Fruit fly (Drosophila melanogaster) whole organism, embryonic: Measurements from ENCODE around the gene GILT3.

Experiments
- Abd-B ChIP-seq: fragments of 200-800 bp; sonication (Bioruptor generic); optimal IDR thresholded peaks from 2 replicates; lab custom pipeline; 2018; ENCODE audit warnings: missing biosample characterization, mild to moderate bottlenecking, missing genetic modification characterization, moderate library complexity
- Atf3 ChIP-seq: fragments of 200-800 bp; sonication (Bioruptor generic); optimal IDR thresholded peaks from 3 replicates; lab custom pipeline; 2016; ENCODE audit warnings: missing biosample characterization, missing genetic modification characterization
- CG11723 ChIP-seq: fragments of 200-800 bp; sonication (Bioruptor generic); optimal IDR thresholded peaks from 2 replicates; lab custom pipeline; 2017; ENCODE audit warnings: missing biosample characterization, mild to moderate bottlenecking, missing genetic modification characterization
- CG12942 ChIP-seq: fragments of 200-800 bp; sonication (Bioruptor generic); optimal IDR thresholded peaks from 3 replicates; lab custom pipeline; 2016; ENCODE audit warnings: missing biosample characterization, missing genetic modification characterization
- CG13287 ChIP-seq: fragments of 200-800 bp; sonication (Bioruptor generic); IDR thresholded peaks from 2 replicates; pipeline ENCODE4 v1.3.6; 2022; ENCODE audit warnings: missing biosample characterization, missing genetic modification characterization; ENCODE audit not compliant: partially characterized antibody
- CG15696 ChIP-seq: fragments of 200-800 bp; sonication (Bioruptor generic); optimal IDR thresholded peaks from 2 replicates; lab custom pipeline; 2019; ENCODE audit warnings: missing biosample characterization, mild to moderate bottlenecking, missing genetic modification characterization, moderate library complexity
- CG31388 ChIP-seq: fragments of 200-800 bp; sonication (Bioruptor generic); optimal IDR thresholded peaks from 2 replicates; lab custom pipeline; 2016; ENCODE audit warnings: missing biosample characterization, missing genetic modification characterization
- CG3726 ChIP-seq: fragments of 200-800 bp; sonication (Bioruptor generic); IDR thresholded peaks from 3 replicates; pipeline ENCODE4, ENCODE4 v1.3.6; 2022; ENCODE audit warnings: missing biosample characterization, missing genetic modification characterization
- CG4328 ChIP-seq: fragments of 200-800 bp; sonication (Bioruptor generic); optimal IDR thresholded peaks from 3 replicates; lab custom pipeline; 2017; ENCODE audit warnings: missing biosample characterization, missing genetic modification reagents, missing genetic modification characterization
- CG5245 ChIP-seq: fragments of 200-800 bp; sonication (Bioruptor generic); optimal IDR thresholded peaks from 3 replicates; lab custom pipeline; 2016; ENCODE audit warnings: missing biosample characterization, missing genetic modification characterization
- CG8765 ChIP-seq: fragments of 200-800 bp; sonication (Bioruptor generic); IDR thresholded peaks from 2 replicates; pipeline ENCODE4 v1.3.6; 2022; ENCODE audit warnings: missing biosample characterization, missing genetic modification characterization
- CkIIα-i1 ChIP-seq: fragments of 200-800 bp; sonication (Bioruptor generic); IDR thresholded peaks from 2 replicates; pipeline ENCODE4 v1.3.6; 2022; ENCODE audit warnings: missing biosample characterization, missing genetic modification characterization
- Dfd ChIP-seq, 2 experiments: fragments of >200 bp; optimal IDR thresholded peaks; 2 replicates each; lab custom pipeline; 2017; ENCODE audit warnings: missing biosample characterization in 2 of 2, missing genetic modification characterization in 2 of 2
- Eip74EF ChIP-seq, 2 experiments: fragments of 200-800 bp in 1 of 2; fragments of >200 bp in 1 of 2; sonication (Bioruptor generic) in 1 of 2; optimal IDR thresholded peaks; 2 replicates each; lab custom pipeline; 2017 to 2019; ENCODE audit warnings: missing biosample characterization in 2 of 2, missing genetic modification characterization in 2 of 2, mild to moderate bottlenecking in 1 of 2, moderate library complexity in 1 of 2
- HLH3B ChIP-seq: fragments of 200-800 bp; sonication (Bioruptor generic); IDR thresholded peaks from 2 replicates; pipeline ENCODE4 v1.3.6; 2022; ENCODE audit warnings: missing biosample characterization, missing genetic modification characterization
- HLH4C ChIP-seq: fragments of 200-800 bp; sonication (Bioruptor generic); IDR thresholded peaks from 3 replicates; pipeline ENCODE4 v1.3.6; 2022; ENCODE audit warnings: missing biosample characterization, missing genetic modification characterization; ENCODE audit not compliant: partially characterized antibody
- Hey ChIP-seq: fragments of 200-800 bp; sonication (Bioruptor generic); optimal IDR thresholded peaks from 3 replicates; lab custom pipeline; 2018; ENCODE audit warnings: missing biosample characterization, mild to moderate bottlenecking, missing genetic modification characterization
- Hr78 ChIP-seq, 2 experiments: fragments of 200-800 bp in 1 of 2; fragments of >200 bp in 1 of 2; sonication (Bioruptor generic) in 1 of 2; optimal IDR thresholded peaks; 2 replicates each; lab custom pipeline; 2017 to 2019; ENCODE audit warnings: missing biosample characterization in 2 of 2, missing genetic modification characterization in 2 of 2, mild to moderate bottlenecking in 1 of 2, moderate library complexity in 1 of 2
- Opbp ChIP-seq: fragments of 200-800 bp; sonication (Bioruptor generic); IDR thresholded peaks from 3 replicates; pipeline ENCODE4 v1.3.6; 2022; ENCODE audit warnings: missing biosample characterization, missing genetic modification characterization; ENCODE audit not compliant: partially characterized antibody
- PHDP ChIP-seq: fragments of 200-800 bp; sonication (Bioruptor generic); optimal IDR thresholded peaks from 3 replicates; lab custom pipeline; 2018; ENCODE audit warnings: missing biosample characterization, mild to moderate bottlenecking, missing genetic modification characterization, moderate library complexity
- Poxn ChIP-seq: fragments of 200-800 bp; sonication (Bioruptor generic); IDR thresholded peaks from 2 replicates; pipeline ENCODE4 v1.3.6; 2022; ENCODE audit warnings: missing biosample characterization, missing genetic modification characterization
- Ptx1 ChIP-seq: fragments of 200-800 bp; sonication (Bioruptor generic); IDR thresholded peaks from 2 replicates; pipeline ENCODE4 v1.3.6; 2022; ENCODE audit warnings: missing biosample characterization, missing genetic modification characterization
- Rfx ChIP-seq: fragments of 200-800 bp; sonication (Bioruptor generic); IDR thresholded peaks from 2 replicates; pipeline ENCODE4 v1.3.6; 2022; ENCODE audit warnings: missing biosample characterization, missing genetic modification characterization
- bsh ChIP-seq, 2 experiments: fragments of 200-800 bp; sonication (Bioruptor generic); optimal IDR thresholded peaks; 2 replicates each; lab custom pipeline; 2017 to 2018; ENCODE audit warnings: mild to moderate bottlenecking in 2 of 2, missing biosample characterization in 2 of 2, missing genetic modification characterization in 2 of 2, moderate library complexity in 1 of 2
- cwo ChIP-seq: fragments of 200-800 bp; sonication (Bioruptor generic); optimal IDR thresholded peaks from 3 replicates; lab custom pipeline; 2017; ENCODE audit warnings: missing biosample characterization, missing genetic modification characterization, mild to moderate bottlenecking, moderate library complexity, missing genetic modification reagents
- ewg ChIP-seq: fragments of 200-800 bp; sonication (Bioruptor generic); optimal IDR thresholded peaks from 3 replicates; lab custom pipeline; 2017; ENCODE audit warnings: mild to moderate bottlenecking, missing biosample characterization, missing genetic modification reagents, missing genetic modification characterization
- exex ChIP-seq: fragments of 200-800 bp; sonication (Bioruptor generic); optimal IDR thresholded peaks from 4 replicates; lab custom pipeline; 2018; ENCODE audit warnings: missing biosample characterization, mild to moderate bottlenecking, missing genetic modification characterization, moderate library complexity
- fru ChIP-seq: fragments of >200 bp; optimal IDR thresholded peaks from 2 replicates; lab custom pipeline; 2017
- gce ChIP-seq: fragments of 200-800 bp; sonication (Bioruptor generic); IDR thresholded peaks from 3 replicates; pipeline ENCODE4 v1.3.6; 2022; ENCODE audit warnings: missing biosample characterization, missing genetic modification characterization
- hb ChIP-seq: fragments of 200-800 bp; sonication (Bioruptor generic); IDR thresholded peaks from 3 replicates; pipeline ENCODE4 v1.3.6; 2022; ENCODE audit warnings: missing biosample characterization, missing genetic modification characterization; ENCODE audit not compliant: partially characterized antibody
- insv ChIP-seq, 2 experiments: fragments of 200-800 bp; sonication (Bioruptor generic); optimal IDR thresholded peaks; 3 replicates each; lab custom pipeline; 2016 to 2018; ENCODE audit warnings: missing biosample characterization in 2 of 2, missing genetic modification characterization in 2 of 2
- jigr1 ChIP-seq: fragments of 200-800 bp; sonication (Bioruptor generic); IDR thresholded peaks from 3 replicates; pipeline ENCODE4 v1.3.6; 2022; ENCODE audit warnings: missing biosample characterization, missing genetic modification characterization
- kay ChIP-seq: fragments of 200-800 bp; sonication (Bioruptor generic); optimal IDR thresholded peaks from 2 replicates; lab custom pipeline; 2016; ENCODE audit warnings: missing biosample characterization, missing genetic modification characterization
- lab ChIP-seq: fragments of 200-800 bp; sonication (Bioruptor generic); optimal IDR thresholded peaks from 3 replicates; lab custom pipeline; 2017; ENCODE audit warnings: missing biosample characterization, missing genetic modification characterization, mild to moderate bottlenecking, moderate library complexity, missing genetic modification reagents
- lmd ChIP-seq: fragments of 200-800 bp; sonication (Bioruptor generic); IDR thresholded peaks from 2 replicates; pipeline ENCODE4 v1.3.6; 2022; ENCODE audit warnings: missing biosample characterization, missing genetic modification characterization
- nom ChIP-seq: fragments of 200-800 bp; sonication (Bioruptor generic); optimal IDR thresholded peaks from 2 replicates; lab custom pipeline; 2017; ENCODE audit warnings: missing biosample characterization, missing genetic modification characterization, mild to moderate bottlenecking, moderate library complexity, missing genetic modification reagents
- pan ChIP-seq, 4 experiments: fragments of >200 bp in 3 of 4; fragments of 200-800 bp in 1 of 4; sonication (Bioruptor generic) in 1 of 4; optimal IDR thresholded peaks in 3 of 4; IDR thresholded peaks in 1 of 4; 2 replicates each; pipeline versions ENCODE4 v1.3.6 to Lab custom; 2017 to 2022; ENCODE audit warnings: missing biosample characterization in 2 of 4, missing genetic modification characterization in 2 of 4, mixed read lengths in 1 of 4
- pho ChIP-seq: fragments of 200-800 bp; sonication (Bioruptor generic); optimal IDR thresholded peaks from 2 replicates; lab custom pipeline; 2016; ENCODE audit warnings: missing biosample characterization, missing genetic modification characterization
- repo ChIP-seq: fragments of 200-800 bp; sonication (Bioruptor generic); optimal IDR thresholded peaks from 2 replicates; lab custom pipeline; 2016; ENCODE audit warnings: missing biosample characterization, missing genetic modification characterization
- sc ChIP-seq, 3 experiments: fragments of >200 bp in 2 of 3; fragments of 200-800 bp in 1 of 3; sonication (Bioruptor generic) in 1 of 3; optimal IDR thresholded peaks; 2 replicates in 2 of 3; 3 replicates in 1 of 3; lab custom pipeline; 2017; ENCODE audit warnings: mild to moderate bottlenecking in 1 of 3, missing biosample characterization in 1 of 3, missing genetic modification characterization in 1 of 3, missing genetic modification reagents in 1 of 3
- schlank ChIP-seq: fragments of 200-800 bp; sonication (Bioruptor generic); optimal IDR thresholded peaks from 2 replicates; lab custom pipeline; 2018; ENCODE audit warnings: missing biosample characterization, mild to moderate bottlenecking, missing genetic modification characterization
- sens ChIP-seq: fragments of 200-800 bp; sonication (Bioruptor generic); peaks from one replicate; lab custom pipeline; 2016; ENCODE audit warnings: missing biosample characterization, missing genetic modification characterization
- so ChIP-seq: fragments of 200-800 bp; sonication (Bioruptor generic); IDR thresholded peaks from 3 replicates; pipeline ENCODE4 v1.3.6; 2022; ENCODE audit warnings: missing biosample characterization, missing genetic modification characterization
- sr ChIP-seq: fragments of 200-800 bp; sonication (Bioruptor generic); IDR thresholded peaks from 3 replicates; pipeline ENCODE4 v1.3.6; 2022; ENCODE audit warnings: missing biosample characterization, missing genetic modification characterization
- ssp ChIP-seq: fragments of 200-800 bp; sonication (Bioruptor generic); IDR thresholded peaks from 2 replicates; pipeline ENCODE4 v1.3.6; 2022; ENCODE audit warnings: missing biosample characterization, missing genetic modification characterization
- sug ChIP-seq: fragments of 200-800 bp; optimal IDR thresholded peaks from 2 replicates; lab custom pipeline; 2019; ENCODE audit warnings: missing biosample characterization, mild to moderate bottlenecking, missing genetic modification characterization, moderate library complexity
- tgo ChIP-seq: fragments of 200-800 bp; sonication (Bioruptor generic); IDR thresholded peaks from 3 replicates; pipeline ENCODE4 v1.3.6; 2022; ENCODE audit warnings: missing biosample characterization, missing genetic modification characterization
- twi ChIP-seq: fragments of 200-800 bp; optimal IDR thresholded peaks from 2 replicates; lab custom pipeline; 2019; ENCODE audit warnings: missing biosample characterization, mild to moderate bottlenecking, missing genetic modification characterization, moderate library complexity
- unpg ChIP-seq: fragments of 200-800 bp; sonication (Bioruptor generic); optimal IDR thresholded peaks from 3 replicates; lab custom pipeline; 2018; ENCODE audit warnings: missing biosample characterization, mild to moderate bottlenecking, missing genetic modification characterization, moderate library complexity

The GILT3 gene

DNA sequence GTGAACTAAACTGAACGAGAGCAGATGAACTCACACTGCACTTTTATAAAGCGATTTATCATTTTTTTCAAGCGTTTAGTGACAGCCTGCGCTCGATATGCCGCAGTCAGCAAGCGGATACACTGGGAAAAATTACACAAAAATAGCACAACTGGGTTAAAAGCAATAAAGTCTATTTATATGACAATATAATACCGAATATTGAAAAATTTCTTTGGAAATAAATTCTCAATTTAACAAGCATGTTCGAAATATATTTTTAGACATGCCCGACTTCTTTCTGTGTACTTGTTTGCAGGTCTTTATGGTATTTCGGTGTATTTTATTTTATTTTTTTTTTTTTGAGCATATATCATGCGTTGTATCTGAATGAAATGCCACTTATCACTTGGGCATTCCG lies 36.7 kb downstream of the GILT3 start (continued):
- TF ChIP-seq exex (tag; lab: Kevin White, UChicago) (no peak), lmd (GFP tag; lab: Robert Waterston, UW) (0 out of 2 replicates have a peak, but pooled peaks have one; percentile 13), Hr78 (GFP tag; optimal IDR thresholded peaks at IDR 0.05; lab: Kevin White, UChicago) (no peak), bsh (GFP tag; optimal IDR thresholded peaks at IDR 0.05; lab: Kevin White, UChicago) (peak in 1 of 2 experiments; percentile 82), CG3726 (GFP tag; lab: Robert Waterston, UW) (no peak), CG13287 (GFP tag; lab: Robert Waterston, UW) (no peak), tgo (peak; percentile 69), Poxn (GFP tag; lab: Robert Waterston, UW) (no peak), sr (GFP tag; lab: Robert Waterston, UW) (no peak), CkIIα-i1 (GFP tag; lab: Robert Waterston, UW) (no peak), Eip74EF (GFP tag; optimal IDR thresholded peaks at IDR 0.05; lab: Kevin White, UChicago) (peak in 1 of 2 experiments; percentile 48), hb (no peak), Atf3 (GFP tag; lab: Kevin White, UChicago) (peak; percentile 41), Opbp (GFP tag; lab: Robert Waterston, UW) (no peak), CG12942 (GFP tag; lab: Kevin White, UChicago) (peak; percentile 40), fru (lab: Kevin White, UChicago) (no peak), PHDP (tag; lab: Kevin White, UChicago) (peak; percentile 72), ssp (0 out of 2 replicates have a peak, but pooled peaks have one; percentile 24), Dfd (GFP tag; optimal IDR thresholded peaks at IDR 0.05; lab: Kevin White, UChicago) (no peak), sens (GFP tag; lab: Kevin White, UChicago) (peak; percentile 97), unpg (GFP tag; lab: Kevin White, UChicago) (peak; percentile 82), CG4328 (GFP tag; lab: Kevin White, UChicago) (no peak), Hey (no peak), CG31388 (GFP tag; lab: Kevin White, UChicago) (peak; percentile 64), sc (optimal IDR thresholded peaks at IDR 0.05; lab: Kevin White, UChicago) (no peak), sc (GFP tag; optimal IDR thresholded peaks at IDR 0.05; lab: Kevin White, UChicago) (peak; percentile 56), cwo (GFP tag; lab: Kevin White, UChicago) (no peak), Rfx (GFP tag; lab: Robert Waterston, UW) (peak; percentile 33; the same call in 1 of the 2 replicates), twi (tag; lab: Kevin White, UChicago) (peak; percentile 31), repo (GFP tag; lab: Kevin White, UChicago) (no peak), kay (peak; percentile 28), HLH3B (GFP tag; lab: Robert Waterston, UW) (peak; percentile 9; the same call in 1 of the 2 replicates), nom (no peak), pan (optimal IDR thresholded peaks at IDR 0.05; lab: Kevin White, UChicago) (no peak), pan (GFP tag; optimal IDR thresholded peaks at IDR 0.05 in 1 of 2, IDR thresholded peaks at IDR 0.05 in 1 of 2) (peak in 1 of 2 experiments; percentile 64), CG5245 (GFP tag; lab: Kevin White, UChicago) (peak; percentile 59), Ptx1 (GFP tag; lab: Robert Waterston, UW) (peak; percentile 65), CG8765 (GFP tag; lab: Robert Waterston, UW) (peak; percentile 51; the same call in 1 of the 2 replicates), so (GFP tag; lab: Robert Waterston, UW) (peak; percentile 80; the same call in 2 of the 3 replicates), lab (GFP tag; lab: Kevin White, UChicago) (peak; percentile 64), Abd-B (GFP tag; lab: Kevin White, UChicago) (peak; percentile 70), insv (GFP tag; optimal IDR thresholded peaks at IDR 0.05; lab: Kevin White, UChicago) (no peak), HLH4C (no peak), schlank (tag; lab: Kevin White, UChicago) (no peak), sug (tag; lab: Kevin White, UChicago) (peak; percentile 5), CG11723 (GFP tag; lab: Kevin White, UChicago) (no peak), gce (GFP tag; lab: Robert Waterston, UW) (peak; percentile 62; the same call in 1 of the 3 replicates), pho (GFP tag; lab: Kevin White, UChicago) (no peak), jigr1 (GFP tag; lab: Robert Waterston, UW) (0 out of 3 replicates have a peak, but pooled peaks have one; percentile 12), ewg (peak; percentile 36), CG15696 (tag; lab: Kevin White, UChicago) (peak; percentile 75)
